Fruit fly (Drosophila melanogaster) whole organism: ENCODE data around the gene barr.

Experiments used
- CG8478 ChIP-seq: fragments of >200 bp; optimal IDR thresholded peaks from 2 replicates; lab custom pipeline; 2018; ENCODE audit warnings: inconsistent platforms
- Dll ChIP-seq: fragments of >200 bp; optimal IDR thresholded peaks from 2 replicates; lab custom pipeline; 2017
- EcR ChIP-seq, 2 experiments: fragments of >200 bp; optimal IDR thresholded peaks; 2 replicates each; lab custom pipeline; 2017; ENCODE audit warnings: missing biosample characterization in 2 of 2, missing genetic modification characterization in 2 of 2, missing genetic modification reagents in 2 of 2
- pan ChIP-seq: fragments of >200 bp; optimal IDR thresholded peaks from 2 replicates; lab custom pipeline; 2017
- psq ChIP-seq: fragments of >200 bp; optimal IDR thresholded peaks from 2 replicates; lab custom pipeline; 2017
- usp ChIP-seq: fragments of >200 bp; optimal IDR thresholded peaks from 2 replicates; lab custom pipeline; 2017; ENCODE audit warnings: missing biosample characterization, missing genetic modification characterization, mixed read lengths

Gene barr

DNA sequence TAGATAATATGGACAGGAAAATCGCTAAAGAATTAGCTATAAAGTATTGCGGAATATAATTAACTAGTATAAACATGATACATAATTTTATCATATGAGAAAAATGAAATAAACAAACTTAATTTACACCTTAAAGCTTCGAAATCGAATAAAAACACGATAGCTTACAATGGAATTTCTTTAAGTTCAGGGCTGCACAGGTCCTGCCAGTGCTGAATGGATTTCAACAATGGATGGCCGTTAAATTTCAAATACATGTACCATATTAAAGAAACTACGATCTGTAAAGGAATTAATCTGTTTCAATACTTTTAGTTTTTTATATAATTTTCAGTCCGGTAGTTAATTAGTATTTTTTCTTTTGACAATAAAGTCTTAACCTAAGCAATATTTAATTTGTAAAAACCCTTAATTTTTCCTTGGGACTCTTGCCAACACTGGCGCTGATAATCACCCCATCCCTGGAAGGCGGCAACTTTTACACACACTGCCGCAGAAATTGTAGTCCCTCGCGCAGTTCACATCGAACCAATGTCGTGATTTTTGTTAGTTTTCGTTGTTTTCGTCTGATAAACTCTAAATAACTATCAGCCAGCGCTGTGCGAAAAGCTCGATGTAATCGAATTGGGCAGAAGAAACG, at the start of gene barr, which contains the start of gene lok:
Gene barr, minus strand, starts transcription at position 353 of the 640 bp plus-strand sequence.
Gene lok, plus strand, starts transcription at position 405 of the 640 bp plus-strand sequence.
- TF ChIP-seq psq (no peak), pan (lab: Kevin White, UChicago) (no peak), CG8478 (no peak), Dll (lab: Kevin White, UChicago) (no peak), usp (GFP tag; lab: Kevin White, UChicago) (no peak), EcR (GFP tag; optimal IDR thresholded peaks at IDR 0.05; lab: Kevin White, UChicago) (no peak)

DNA sequence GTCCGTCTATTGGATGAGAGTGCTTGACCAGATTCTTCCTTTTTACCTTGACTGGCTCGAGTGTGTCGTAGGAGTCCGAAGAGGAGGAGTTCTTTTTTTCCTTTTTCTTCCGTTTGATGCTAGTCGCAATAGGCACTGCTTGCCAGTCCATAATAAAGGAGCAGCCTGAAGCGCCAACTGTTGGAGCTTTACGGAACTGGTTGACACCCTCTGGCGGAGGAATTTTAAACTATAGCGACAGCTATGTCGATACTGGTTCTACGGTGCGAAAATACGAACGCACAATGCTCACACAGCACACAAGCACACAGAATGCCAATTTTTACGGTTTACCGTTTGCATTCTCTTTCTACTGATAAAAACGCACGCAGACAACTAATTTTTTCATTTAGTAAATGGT, 45.4 kb upstream of the barr start:
- TF ChIP-seq psq (no peak), pan (lab: Kevin White, UChicago) (no peak), EcR (GFP tag; optimal IDR thresholded peaks at IDR 0.05; lab: Kevin White, UChicago) (no peak), CG8478 (no peak), Dll (lab: Kevin White, UChicago) (no peak), usp (GFP tag; lab: Kevin White, UChicago) (no peak)

DNA sequence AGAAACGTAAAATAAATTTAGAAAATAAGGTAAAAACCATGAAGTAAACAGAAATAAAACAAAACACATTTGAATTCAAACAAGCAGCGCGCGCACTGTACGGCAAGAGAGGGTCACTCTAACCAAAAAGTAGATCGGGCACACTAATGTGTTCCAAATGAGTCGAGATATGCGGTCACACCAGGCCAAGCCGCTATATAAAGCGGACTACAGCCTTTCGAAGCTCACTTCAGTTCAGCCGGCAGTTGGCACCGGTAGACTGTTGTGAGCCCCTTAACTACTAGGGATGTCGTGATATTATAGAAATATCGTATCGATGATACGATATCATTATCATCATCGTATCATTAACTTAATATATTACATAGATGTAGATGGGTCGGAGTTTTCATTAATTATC, 43.4 kb upstream of the barr start:
- TF ChIP-seq CG8478 (no peak), EcR (GFP tag; optimal IDR thresholded peaks at IDR 0.05; lab: Kevin White, UChicago) (no peak), psq (no peak), usp (GFP tag; lab: Kevin White, UChicago) (no peak), Dll (lab: Kevin White, UChicago) (no peak), pan (lab: Kevin White, UChicago) (no peak)

DNA sequence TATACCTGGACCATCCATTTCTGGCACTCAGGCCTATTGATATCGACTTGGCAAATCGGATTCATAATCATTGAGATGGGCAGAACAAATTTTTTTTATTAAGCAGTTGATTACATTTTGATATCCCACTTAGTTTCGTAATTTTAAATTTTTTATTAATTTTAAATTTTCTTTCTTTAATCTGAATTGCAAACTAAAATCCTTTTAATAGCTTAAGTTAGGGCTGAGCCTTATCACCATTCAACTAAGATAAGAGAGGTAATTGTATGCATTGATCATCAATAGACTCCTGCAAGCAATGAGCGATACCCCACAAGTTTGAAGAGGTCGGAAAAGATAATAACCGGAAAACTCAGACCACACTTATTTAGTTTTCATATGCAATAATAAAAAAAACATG, 42.9 kb upstream of the barr start, which contains the start of gene CG13970:
Gene CG13970, minus strand, starts transcription at position 101 of the 400 bp plus-strand sequence.
- TF ChIP-seq CG8478, result no peak
- TF ChIP-seq psq, result no peak
- TF ChIP-seq Dll (lab: Kevin White, UChicago), result no peak
- no peak for TF ChIP-seq pan (lab: Kevin White, UChicago)
- TF ChIP-seq usp (GFP tag; lab: Kevin White, UChicago), result no peak
- TF ChIP-seq EcR (GFP tag; optimal IDR thresholded peaks at IDR 0.05; lab: Kevin White, UChicago), result no peak

DNA sequence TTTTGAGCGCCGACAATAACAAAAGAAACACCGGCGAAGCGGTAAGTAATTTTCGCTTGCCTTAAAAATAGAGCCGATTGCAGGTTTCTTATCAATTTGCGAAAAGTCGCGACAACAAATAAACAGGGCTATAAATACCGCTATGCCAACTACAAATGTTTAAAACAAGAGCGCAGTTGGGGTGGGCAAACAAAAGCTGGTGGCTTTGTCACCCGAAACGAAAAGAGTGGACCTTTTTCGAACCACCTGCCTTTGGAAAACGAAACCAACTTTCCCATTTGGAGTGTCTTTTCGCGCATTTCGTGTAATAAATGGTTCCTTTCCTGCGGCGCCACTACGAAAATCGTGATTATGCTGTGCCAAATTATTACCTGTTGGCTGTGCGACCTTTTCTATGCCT, 37.0 kb upstream of the barr start:
- no peak for TF ChIP-seq usp (GFP tag; lab: Kevin White, UChicago)
- TF ChIP-seq psq, result no peak
- no peak for TF ChIP-seq Dll (lab: Kevin White, UChicago)
- no peak for TF ChIP-seq EcR (GFP tag; optimal IDR thresholded peaks at IDR 0.05; lab: Kevin White, UChicago)
- TF ChIP-seq CG8478, result no peak
- TF ChIP-seq pan (lab: Kevin White, UChicago), result no peak

DNA sequence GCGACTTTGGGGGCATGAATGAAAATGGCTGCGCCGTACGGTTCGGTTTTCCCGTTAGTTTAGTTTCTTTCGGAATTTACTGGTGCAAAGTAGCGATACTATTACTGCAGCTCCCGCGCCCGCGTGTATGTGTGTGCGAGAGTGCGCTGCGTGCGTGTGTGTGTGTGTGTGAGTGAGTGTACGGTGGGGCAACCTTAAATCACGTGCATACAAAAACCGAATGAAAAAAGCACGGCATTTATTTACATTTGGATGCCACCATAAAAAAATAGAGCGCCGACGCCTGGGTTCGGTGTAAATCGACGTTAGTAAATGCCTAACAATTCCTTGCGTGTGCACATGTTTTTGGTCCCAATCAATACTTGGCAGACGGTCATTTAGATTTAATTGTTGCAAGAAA, 36.6 kb upstream of the barr start:
- no peak for TF ChIP-seq pan (lab: Kevin White, UChicago)
- no peak for TF ChIP-seq usp (GFP tag; lab: Kevin White, UChicago)
- no peak for TF ChIP-seq Dll (lab: Kevin White, UChicago)
- TF ChIP-seq psq, result no peak
- TF ChIP-seq CG8478, result no peak
- TF ChIP-seq EcR (GFP tag; optimal IDR thresholded peaks at IDR 0.05; lab: Kevin White, UChicago), result no peak

DNA sequence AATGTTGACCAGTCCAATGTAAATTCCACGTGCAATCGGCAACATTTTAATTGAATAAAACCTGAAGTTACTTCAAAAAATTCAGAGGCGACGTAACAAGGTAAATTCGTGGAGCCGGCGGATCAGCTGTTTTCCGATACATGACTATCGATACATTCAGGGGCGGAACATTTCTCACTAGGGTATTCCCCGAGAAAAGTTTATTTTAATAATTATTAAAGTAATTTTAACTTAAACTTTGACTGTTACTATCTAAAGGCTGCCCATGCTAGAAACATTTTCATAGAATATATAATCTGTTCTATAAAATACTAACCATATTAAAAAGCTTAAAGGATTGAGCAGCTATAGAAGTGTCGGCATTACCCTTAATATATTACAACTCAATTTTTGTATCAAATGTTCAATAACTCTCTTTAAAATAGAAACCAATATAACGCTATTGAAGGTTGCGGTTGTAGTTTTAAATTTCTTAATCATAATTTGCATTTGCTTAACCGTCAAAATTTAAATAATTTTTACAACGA, 36.0 kb upstream of the barr start, which contains the start of the genes mRpS18B and Kua:
Gene mRpS18B, minus strand, starts transcription at position 149 of the 527 bp plus-strand sequence.
Gene Kua, plus strand, starts transcription at position 477 of the 527 bp plus-strand sequence.
- TF ChIP-seq psq, result no peak
- no peak for TF ChIP-seq Dll (lab: Kevin White, UChicago)
- TF ChIP-seq usp (GFP tag; lab: Kevin White, UChicago), result no peak
- no peak for TF ChIP-seq CG8478
- no peak for TF ChIP-seq EcR (GFP tag; optimal IDR thresholded peaks at IDR 0.05; lab: Kevin White, UChicago)
- TF ChIP-seq pan (lab: Kevin White, UChicago), result no peak

DNA sequence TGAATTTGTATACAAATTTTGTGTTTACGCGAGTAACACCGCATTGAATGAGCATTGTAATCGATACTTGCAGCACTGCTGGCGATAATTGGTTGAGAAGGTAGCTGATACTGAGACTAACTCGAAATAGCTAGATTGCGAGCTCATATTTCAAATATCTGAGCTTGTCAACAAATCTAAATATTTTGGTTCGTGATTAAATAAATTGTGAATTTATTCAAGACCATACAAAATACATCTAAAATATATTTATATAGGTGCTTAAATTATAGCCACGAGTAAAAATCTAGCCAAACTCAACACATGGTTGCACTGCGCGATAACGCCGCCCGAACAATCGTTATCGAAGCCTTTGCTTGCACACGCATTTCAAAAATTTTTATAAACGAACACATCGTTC, 32.6 kb upstream of the barr start, which contains the start of the genes Taf13 and nesd:
Gene Taf13, minus strand, starts transcription at position 56 of the 400 bp plus-strand sequence.
Gene nesd, plus strand, starts transcription at position 179 of the 400 bp plus-strand sequence.
- TF ChIP-seq EcR (GFP tag; optimal IDR thresholded peaks at IDR 0.05; lab: Kevin White, UChicago) (no peak), CG8478 (no peak), Dll (lab: Kevin White, UChicago) (no peak), psq (no peak), usp (GFP tag; lab: Kevin White, UChicago) (no peak), pan (lab: Kevin White, UChicago) (no peak)

DNA sequence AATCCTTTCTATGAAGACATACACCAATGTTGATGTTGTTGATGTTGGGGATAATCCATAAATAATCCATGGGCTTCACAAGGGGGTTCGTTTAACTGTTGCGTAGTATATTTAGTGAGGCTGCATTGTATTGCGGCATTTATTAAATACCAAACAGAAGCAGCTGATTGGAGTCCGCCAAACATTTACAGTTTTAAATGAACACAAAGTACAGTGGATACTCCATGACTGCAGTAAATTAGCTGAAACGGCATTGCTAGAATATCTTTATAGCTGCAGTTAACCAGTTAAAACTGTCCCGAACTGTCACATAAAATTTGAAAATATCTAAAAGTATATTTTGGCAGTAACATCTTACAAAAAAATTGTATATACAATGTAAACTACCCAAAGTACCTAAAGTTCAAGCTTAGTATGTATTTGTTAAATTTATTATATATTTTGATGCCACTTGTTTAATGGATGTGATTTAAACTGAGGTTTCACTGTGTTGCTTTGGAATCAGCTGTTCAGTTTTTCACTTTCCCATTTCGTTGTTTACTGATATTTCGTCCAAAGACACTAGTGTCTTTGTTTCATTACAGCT, 30.0 kb upstream of the barr start, which contains the start of the genes CG10747 and Pyroxd1:
Gene CG10747, minus strand, starts transcription at position 255 of the 586 bp plus-strand sequence.
Gene Pyroxd1, plus strand, starts transcription at position 342 of the 586 bp plus-strand sequence.
- TF ChIP-seq EcR (GFP tag; optimal IDR thresholded peaks at IDR 0.05; lab: Kevin White, UChicago), result no peak
- no peak for TF ChIP-seq pan (lab: Kevin White, UChicago)
- no peak for TF ChIP-seq psq
- TF ChIP-seq Dll (lab: Kevin White, UChicago), result no peak
- TF ChIP-seq usp (GFP tag; lab: Kevin White, UChicago), result no peak

DNA sequence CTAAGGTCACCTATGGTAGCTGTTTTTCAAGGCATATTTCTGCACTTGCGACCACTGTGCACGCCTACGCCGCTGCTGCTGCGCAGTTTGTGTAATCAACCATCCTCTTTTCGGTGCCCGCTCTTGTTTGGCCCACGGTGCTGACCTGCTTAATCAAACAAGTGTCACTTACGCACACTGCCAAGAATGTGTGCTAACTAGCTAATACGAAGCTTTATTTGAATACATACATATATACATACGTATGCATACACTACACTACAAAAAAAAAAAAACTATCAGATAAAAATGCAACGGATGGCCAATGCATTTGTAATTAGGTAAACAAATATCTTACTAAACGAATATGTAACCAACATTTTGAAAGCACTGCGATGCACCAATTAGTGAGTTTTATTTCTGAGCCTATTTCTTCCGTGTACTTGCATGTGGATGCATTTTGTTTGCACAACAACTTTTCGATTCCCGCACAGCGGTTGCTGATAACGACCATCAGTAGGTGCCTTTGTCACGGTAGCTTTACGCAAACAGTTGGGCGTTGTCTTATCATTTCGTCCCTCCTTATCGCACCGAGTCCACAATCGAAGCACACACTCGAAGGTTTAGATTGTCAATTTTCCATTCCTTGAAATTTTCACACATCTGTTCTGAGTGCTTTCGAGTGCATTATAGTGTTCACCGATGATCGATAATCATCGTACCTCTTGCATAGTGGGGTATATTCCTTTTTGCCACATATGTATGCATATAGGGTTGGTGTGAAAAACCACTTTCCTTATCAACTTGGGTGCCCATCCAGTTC, 25.3 kb upstream of the barr start:
- TF ChIP-seq EcR (GFP tag; optimal IDR thresholded peaks at IDR 0.05; lab: Kevin White, UChicago), result no peak
- TF ChIP-seq usp (GFP tag; lab: Kevin White, UChicago), result no peak
- no peak for TF ChIP-seq psq
- no peak for TF ChIP-seq CG8478
- no peak for TF ChIP-seq pan (lab: Kevin White, UChicago)
- no peak for TF ChIP-seq Dll (lab: Kevin White, UChicago)
